Worm (Caenorhabditis elegans) whole organism, early embryonic: ENCODE results near the gene srx-46.
"Not testable (repeated sequence)": the region's sequence is repeated elsewhere in the genome, so short reads cannot be mapped to it uniquely, and the experiment has no call there.

Experiments used
- ama-1 ChIP-seq: fragments of 150-350 bp; optimal IDR thresholded peaks from 2 replicates; lab custom pipeline; 2014
- ceh-13 ChIP-seq: fragments of 200-800 bp; sonication (Bioruptor generic); optimal IDR thresholded peaks from 2 replicates; lab custom pipeline; 2018; ENCODE audit warnings: mild to moderate bottlenecking, missing genetic modification characterization, missing compliant biosample characterization
- ceh-36 ChIP-seq: sonication (generic microtip); optimal IDR thresholded peaks from 2 replicates; lab custom pipeline; 2016; ENCODE audit warnings: missing genetic modification characterization, inconsistent platforms, missing compliant biosample characterization
- ets-7 ChIP-seq: sonication (generic microtip); optimal IDR thresholded peaks from 2 replicates; lab custom pipeline; 2016; ENCODE audit warnings: missing genotype, missing genetic modification characterization, missing compliant biosample characterization
- flt-1 ChIP-seq: fragments of 200-800 bp; sonication (Bioruptor generic); IDR thresholded peaks from 2 replicates; pipeline ENCODE4 v1.3.6; 2022; ENCODE audit warnings: missing genetic modification characterization, missing compliant biosample characterization
- hmg-4 ChIP-seq: fragments of 200-800 bp; sonication (Bioruptor generic); optimal IDR thresholded peaks from 2 replicates; lab custom pipeline; 2018; ENCODE audit warnings: mild to moderate bottlenecking, missing genetic modification characterization, missing compliant biosample characterization
- hnd-1 ChIP-seq: sonication (generic microtip); optimal IDR thresholded peaks from 2 replicates; lab custom pipeline; 2016; ENCODE audit warnings: missing genetic modification characterization, missing compliant biosample characterization
- pes-1 ChIP-seq: fragments of 200-800 bp; sonication (Bioruptor generic); IDR thresholded peaks from 2 replicates; pipeline ENCODE4 v1.3.6; 2022; ENCODE audit warnings: missing genetic modification reagents, missing genetic modification characterization, missing compliant biosample characterization
- sea-1 ChIP-seq: fragments of 200-800 bp; sonication (Bioruptor generic); conservative IDR thresholded peaks from 2 replicates; pipeline ENCODE4 v1.3.6; 2022; ENCODE audit warnings: missing genetic modification characterization, missing compliant biosample characterization
- tbx-11 ChIP-seq: fragments of 200-800 bp; sonication (Bioruptor generic); IDR thresholded peaks from 2 replicates; pipeline ENCODE4 v1.3.6; 2022; ENCODE audit warnings: missing genetic modification characterization, missing compliant biosample characterization
- tra-4 ChIP-seq: sonication (generic microtip); optimal IDR thresholded peaks from 2 replicates; lab custom pipeline; 2017; ENCODE audit warnings: missing genetic modification characterization, missing compliant biosample characterization

DNA sequence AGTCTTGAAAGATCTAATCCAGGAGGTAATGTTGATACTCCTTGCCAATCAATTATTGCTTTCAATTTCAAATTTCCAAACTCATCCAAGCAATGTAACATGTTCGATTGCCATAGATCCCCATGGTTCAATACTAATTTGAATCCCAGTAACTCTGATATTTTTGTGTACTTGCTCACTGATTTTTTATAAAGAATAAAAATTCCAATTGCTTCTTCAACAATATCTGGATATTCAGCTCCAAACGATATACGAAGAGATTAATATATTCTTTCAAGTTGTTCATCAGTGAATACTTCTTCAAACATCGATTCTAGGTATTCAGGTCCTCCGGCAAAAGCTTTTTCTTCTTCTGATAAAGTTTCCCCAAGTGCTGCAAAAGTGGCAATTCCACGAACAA, 26.8 kb downstream of the srx-46 start, which contains the start of gene E02C12.11:
- not testable (repeated sequence) for TF ChIP-seq tbx-11 (GFP tag; lab: Robert Waterston, UW); ama-1 (lab: Kevin White, UChicago); ets-7; ceh-36 (tag; lab: Kevin White, UChicago); pes-1 (GFP tag; lab: Robert Waterston, UW); flt-1 (GFP tag; lab: Robert Waterston, UW); tra-4 (tag; lab: Kevin White, UChicago); sea-1 (GFP tag; lab: Robert Waterston, UW); hnd-1 (tag; lab: Kevin White, UChicago); hmg-4; ceh-13 (GFP tag; lab: Kevin White, UChicago)
